Worm (Caenorhabditis elegans) whole organism, mixed stage, embryonic: Measurements from ENCODE around the gene ugt-4.

Experiments
- blmp-1 ChIP-seq: fragments of 150-350 bp; optimal IDR thresholded peaks from 2 replicates; lab custom pipeline; 2014; ENCODE audit warnings: missing biosample characterization, missing genetic modification characterization
- cnd-1 ChIP-seq: fragments of 200-800 bp; sonication (Bioruptor generic); optimal IDR thresholded peaks from 2 replicates; lab custom pipeline; 2018; ENCODE audit warnings: mild to moderate bottlenecking, missing genetic modification characterization, missing compliant biosample characterization
- flh-1 ChIP-seq: fragments of 200-800 bp; sonication (Bioruptor generic); optimal IDR thresholded peaks from 2 replicates; lab custom pipeline; 2018; ENCODE audit warnings: mild to moderate bottlenecking, missing genetic modification characterization, moderate library complexity, missing compliant biosample characterization
- ham-2 ChIP-seq: fragments of 200-800 bp; sonication (Bioruptor generic); optimal IDR thresholded peaks from 2 replicates; lab custom pipeline; 2018; ENCODE audit warnings: mild to moderate bottlenecking, missing genetic modification characterization, missing compliant biosample characterization
- nhr-76 ChIP-seq: sonication (generic microtip); optimal IDR thresholded peaks from 2 replicates; lab custom pipeline; 2017; ENCODE audit warnings: missing biosample characterization, missing genetic modification characterization
- snpc-4 ChIP-seq: fragments of 150-350 bp; optimal IDR thresholded peaks from 2 replicates; lab custom pipeline; 2014; ENCODE audit warnings: missing biosample characterization, missing genetic modification characterization
- tbx-8 ChIP-seq: fragments of 200-800 bp; sonication (Bioruptor generic); optimal IDR thresholded peaks from 2 replicates; lab custom pipeline; 2018; ENCODE audit warnings: mild to moderate bottlenecking, missing genetic modification characterization, moderate library complexity, missing compliant biosample characterization
- ztf-11 ChIP-seq: fragments of 150-350 bp; optimal IDR thresholded peaks from 2 replicates; lab custom pipeline; 2014; ENCODE audit warnings: missing biosample characterization, missing genetic modification characterization

- no peak for TF ChIP-seq ztf-11 (tag; lab: Kevin White, UChicago)
- TF ChIP-seq snpc-4 (tag; lab: Kevin White, UChicago) = no peak
- no peak for TF ChIP-seq cnd-1 (tag; lab: Kevin White, UChicago)
- no peak for TF ChIP-seq nhr-76 (tag; lab: Kevin White, UChicago)
- no peak for TF ChIP-seq blmp-1 (tag; lab: Kevin White, UChicago)
- no peak for TF ChIP-seq ham-2 (GFP tag; lab: Kevin White, UChicago)
- TF ChIP-seq tbx-8 (GFP tag; lab: Kevin White, UChicago) = no peak
- TF ChIP-seq flh-1 (GFP tag; lab: Kevin White, UChicago) = no peak
Measured at ce11 chrV:12806190-12806589, 11.1 kb upstream of the ugt-4 start, which contains the start of gene ZC443.7.
